Fruit fly (Drosophila melanogaster) whole organism, embryonic: ENCODE data around the gene CG32301.
A peak's percentile ranks its signal among the peaks of the same experiment; 100 is the strongest.

ENCODE experiments used
- BtbVII ChIP-seq: fragments of 200-800 bp; sonication (Bioruptor generic); optimal IDR thresholded peaks from 3 replicates; lab custom pipeline; 2017; ENCODE audit warnings: missing biosample characterization, mild to moderate bottlenecking, missing genetic modification characterization
- CG10366 ChIP-seq: fragments of 200-800 bp; sonication (Bioruptor generic); IDR thresholded peaks from 2 replicates; pipeline ENCODE4 v1.3.6; 2022; ENCODE audit warnings: missing biosample characterization, missing genetic modification characterization
- CG11247 ChIP-seq: fragments of 200-800 bp; sonication (Bioruptor generic); IDR thresholded peaks from 2 replicates; pipeline ENCODE4 v1.3.6; 2022; ENCODE audit warnings: missing biosample characterization, missing genetic modification characterization
- CG12769 ChIP-seq: fragments of 200-800 bp; sonication (Bioruptor generic); optimal IDR thresholded peaks from 2 replicates; lab custom pipeline; 2019; ENCODE audit warnings: missing biosample characterization, mild to moderate bottlenecking, missing genetic modification characterization, moderate library complexity
- CG15011 ChIP-seq: fragments of 200-800 bp; sonication (Bioruptor generic); optimal IDR thresholded peaks from 3 replicates; lab custom pipeline; 2018; ENCODE audit warnings: missing biosample characterization, mild to moderate bottlenecking, missing genetic modification characterization
- CG1602 ChIP-seq: fragments of 200-800 bp; sonication (Bioruptor generic); optimal IDR thresholded peaks from 3 replicates; lab custom pipeline; 2016; ENCODE audit warnings: missing biosample characterization, missing genetic modification characterization
- CG17186 ChIP-seq: fragments of 200-800 bp; sonication (Bioruptor generic); optimal IDR thresholded peaks from 3 replicates; lab custom pipeline; 2017; ENCODE audit warnings: missing biosample characterization, missing genetic modification reagents, missing genetic modification characterization
- CG17829 ChIP-seq: fragments of 200-800 bp; optimal IDR thresholded peaks from 2 replicates; lab custom pipeline; 2019; ENCODE audit warnings: missing biosample characterization, mild to moderate bottlenecking, missing genetic modification characterization, moderate library complexity
- CG2875 ChIP-seq: fragments of 200-800 bp; sonication (Bioruptor generic); optimal IDR thresholded peaks from 2 replicates; lab custom pipeline; 2017; ENCODE audit warnings: missing biosample characterization, mild to moderate bottlenecking, missing genetic modification characterization, missing genetic modification reagents
- CG3065 ChIP-seq: fragments of 200-800 bp; sonication (Bioruptor generic); optimal IDR thresholded peaks from 2 replicates; lab custom pipeline; 2016; ENCODE audit warnings: missing biosample characterization, missing genetic modification characterization
- CG32532 ChIP-seq: fragments of 200-800 bp; sonication (Bioruptor generic); IDR thresholded peaks from 2 replicates; pipeline ENCODE4 v1.3.6; 2022; ENCODE audit warnings: missing biosample characterization, missing genetic modification characterization
- CG34224 ChIP-seq: fragments of 200-800 bp; sonication (Bioruptor generic); IDR thresholded peaks from 3 replicates; pipeline ENCODE4 v1.3.6; 2022; ENCODE audit warnings: missing biosample characterization, missing genetic modification characterization; ENCODE audit not compliant: partially characterized antibody
- CG34422 ChIP-seq: fragments of 200-800 bp; sonication (Bioruptor generic); IDR thresholded peaks from 3 replicates; pipeline ENCODE4 v1.3.6; 2022; ENCODE audit warnings: missing biosample characterization, missing genetic modification characterization
- CG3995 ChIP-seq: fragments of 200-800 bp; sonication (Bioruptor generic); optimal IDR thresholded peaks from 3 replicates; lab custom pipeline; 2016; ENCODE audit warnings: missing biosample characterization, missing genetic modification characterization
- CG6791 ChIP-seq: fragments of 200-800 bp; sonication (Bioruptor generic); IDR thresholded peaks from 3 replicates; pipeline ENCODE4 v1.3.6; 2022; ENCODE audit warnings: missing biosample characterization, missing genetic modification characterization; ENCODE audit not compliant: partially characterized antibody
- CG8359 ChIP-seq: fragments of 200-800 bp; sonication (Bioruptor generic); optimal IDR thresholded peaks from 2 replicates; lab custom pipeline; 2017; ENCODE audit warnings: missing biosample characterization, mild to moderate bottlenecking, missing genetic modification characterization, borderline replicate concordance
- CG8388 ChIP-seq: fragments of 200-800 bp; sonication (Bioruptor generic); optimal IDR thresholded peaks from 2 replicates; lab custom pipeline; 2019; ENCODE audit warnings: missing biosample characterization, mild to moderate bottlenecking, missing genetic modification characterization, moderate library complexity
- E2f1 ChIP-seq: fragments of 200-800 bp; sonication (Bioruptor generic); IDR thresholded peaks from 2 replicates; pipeline ENCODE4 v1.3.6; 2022; ENCODE audit warnings: missing biosample characterization, missing genetic modification characterization
- Ets65A ChIP-seq: fragments of 200-800 bp; sonication (Bioruptor generic); peaks from one replicate; lab custom pipeline; 2016; ENCODE audit warnings: missing biosample characterization, missing genetic modification characterization
- Fer3 ChIP-seq: fragments of 200-800 bp; sonication (Bioruptor generic); optimal IDR thresholded peaks from 2 replicates; lab custom pipeline; 2018; ENCODE audit warnings: missing biosample characterization, mild to moderate bottlenecking, missing genetic modification characterization, moderate library complexity
- Gug ChIP-seq: fragments of 200-800 bp; sonication (Bioruptor generic); IDR thresholded peaks from 4 replicates; pipeline ENCODE4 v1.3.6; 2022; ENCODE audit warnings: missing biosample characterization, missing genetic modification characterization
- HmgD ChIP-seq: fragments of 200-800 bp; sonication (Bioruptor generic); optimal IDR thresholded peaks from 3 replicates; lab custom pipeline; 2016; ENCODE audit warnings: missing biosample characterization, missing genetic modification characterization
- Hr51 ChIP-seq, 2 experiments: fragments of 200-800 bp; sonication (Bioruptor generic); optimal IDR thresholded peaks; 2 replicates in 1 of 2; 3 replicates in 1 of 2; lab custom pipeline; 2016 to 2018; ENCODE audit warnings: missing biosample characterization in 2 of 2, missing genetic modification characterization in 2 of 2, mild to moderate bottlenecking in 1 of 2, moderate library complexity in 1 of 2
- Rfx ChIP-seq: fragments of 200-800 bp; sonication (Bioruptor generic); IDR thresholded peaks from 2 replicates; pipeline ENCODE4 v1.3.6; 2022; ENCODE audit warnings: missing biosample characterization, missing genetic modification characterization
- Rx ChIP-seq: fragments of 200-800 bp; sonication (Bioruptor generic); IDR thresholded peaks from 2 replicates; pipeline ENCODE4 v1.3.6; 2022; ENCODE audit warnings: missing biosample characterization, missing genetic modification characterization
- Sry-δ ChIP-seq: fragments of 200-800 bp; sonication (Bioruptor generic); optimal IDR thresholded peaks from 2 replicates; lab custom pipeline; 2016; ENCODE audit warnings: missing biosample characterization, missing genetic modification characterization
- YL-1 ChIP-seq: fragments of 200-800 bp; sonication (Bioruptor generic); optimal IDR thresholded peaks from 3 replicates; lab custom pipeline; 2017; ENCODE audit warnings: missing biosample characterization, mild to moderate bottlenecking, missing genetic modification characterization
- aop ChIP-seq: fragments of 200-800 bp; sonication (Bioruptor generic); IDR thresholded peaks from 2 replicates; pipeline ENCODE4 v1.3.6; 2022; ENCODE audit warnings: missing biosample characterization, missing genetic modification characterization
- bigmax ChIP-seq: fragments of 200-800 bp; sonication (Bioruptor generic); optimal IDR thresholded peaks from 2 replicates; lab custom pipeline; 2018; ENCODE audit warnings: missing biosample characterization, mild to moderate bottlenecking, missing genetic modification characterization
- chn ChIP-seq: fragments of 200-800 bp; sonication (Bioruptor generic); optimal IDR thresholded peaks from 2 replicates; lab custom pipeline; 2016; ENCODE audit warnings: missing biosample characterization, missing genetic modification characterization
- cwo ChIP-seq: fragments of 200-800 bp; sonication (Bioruptor generic); optimal IDR thresholded peaks from 3 replicates; lab custom pipeline; 2017; ENCODE audit warnings: missing biosample characterization, missing genetic modification characterization, mild to moderate bottlenecking, moderate library complexity, missing genetic modification reagents
- exex ChIP-seq: fragments of 200-800 bp; sonication (Bioruptor generic); optimal IDR thresholded peaks from 4 replicates; lab custom pipeline; 2018; ENCODE audit warnings: missing biosample characterization, mild to moderate bottlenecking, missing genetic modification characterization, moderate library complexity
- fd96Cb ChIP-seq: fragments of 200-800 bp; sonication (Bioruptor generic); optimal IDR thresholded peaks from 2 replicates; lab custom pipeline; 2018; ENCODE audit warnings: missing biosample characterization, mild to moderate bottlenecking, missing genetic modification characterization, moderate library complexity
- hb ChIP-seq: fragments of 200-800 bp; sonication (Bioruptor generic); IDR thresholded peaks from 3 replicates; pipeline ENCODE4 v1.3.6; 2022; ENCODE audit warnings: missing biosample characterization, missing genetic modification characterization; ENCODE audit not compliant: partially characterized antibody
- hkb ChIP-seq, 2 experiments: fragments of 200-800 bp in 1 of 2; fragments of >200 bp in 1 of 2; sonication (Bioruptor generic) in 1 of 2; IDR thresholded peaks in 1 of 2; optimal IDR thresholded peaks in 1 of 2; 2 replicates each; pipeline versions ENCODE4 v1.3.6 to Lab custom; 2017 to 2022; ENCODE audit warnings: missing biosample characterization in 1 of 2, missing genetic modification characterization in 1 of 2
- inv ChIP-seq: fragments of 200-800 bp; sonication (Bioruptor generic); IDR thresholded peaks from 2 replicates; pipeline ENCODE4 v1.3.6; 2022; ENCODE audit warnings: missing biosample characterization, missing genetic modification characterization; ENCODE audit not compliant: partially characterized antibody
- kay ChIP-seq: fragments of 200-800 bp; sonication (Bioruptor generic); optimal IDR thresholded peaks from 2 replicates; lab custom pipeline; 2016; ENCODE audit warnings: missing biosample characterization, missing genetic modification characterization
- lov ChIP-seq, 2 experiments: fragments of 200-800 bp in 1 of 2; fragments of >200 bp in 1 of 2; sonication (Bioruptor generic) in 1 of 2; IDR thresholded peaks in 1 of 2; optimal IDR thresholded peaks in 1 of 2; 2 replicates in 1 of 2; 3 replicates in 1 of 2; pipeline versions ENCODE4 v1.3.6 to Lab custom; 2017 to 2022; ENCODE audit warnings: missing biosample characterization in 1 of 2, missing genetic modification characterization in 1 of 2
- otp ChIP-seq: fragments of 200-800 bp; sonication (Bioruptor generic); IDR thresholded peaks from 3 replicates; pipeline ENCODE4, ENCODE4 v1.3.6; 2022; ENCODE audit warnings: missing biosample characterization, missing genetic modification characterization
- pfk ChIP-seq: fragments of 200-800 bp; sonication (Bioruptor generic); optimal IDR thresholded peaks from 2 replicates; lab custom pipeline; 2018; ENCODE audit warnings: missing biosample characterization, mild to moderate bottlenecking, missing genetic modification characterization, moderate library complexity
- scrt ChIP-seq: fragments of 200-800 bp; sonication (Bioruptor generic); optimal IDR thresholded peaks from 2 replicates; lab custom pipeline; 2018; ENCODE audit warnings: missing biosample characterization, mild to moderate bottlenecking, missing genetic modification characterization, moderate library complexity
- sd ChIP-seq: fragments of 200-800 bp; sonication (Bioruptor generic); optimal IDR thresholded peaks from 3 replicates; lab custom pipeline; 2018; ENCODE audit warnings: missing biosample characterization, mild to moderate bottlenecking, missing genetic modification characterization, moderate library complexity
- sens-2 ChIP-seq: fragments of 200-800 bp; sonication (Bioruptor generic); IDR thresholded peaks from 2 replicates; pipeline ENCODE4 v1.3.6; 2022; ENCODE audit warnings: missing biosample characterization, missing genetic modification characterization
- tgo ChIP-seq: fragments of 200-800 bp; sonication (Bioruptor generic); IDR thresholded peaks from 3 replicates; pipeline ENCODE4 v1.3.6; 2022; ENCODE audit warnings: missing biosample characterization, missing genetic modification characterization
- tna ChIP-seq: fragments of 200-800 bp; sonication (Bioruptor generic); IDR thresholded peaks from 2 replicates; pipeline ENCODE4 v1.3.6; 2022; ENCODE audit warnings: missing biosample characterization, missing genetic modification characterization; ENCODE audit not compliant: partially characterized antibody
- unc-4 ChIP-seq: fragments of 200-800 bp; sonication (Bioruptor generic); IDR thresholded peaks from 2 replicates; pipeline ENCODE4 v1.3.6; 2022; ENCODE audit warnings: missing biosample characterization, missing genetic modification characterization; ENCODE audit not compliant: partially characterized antibody
- vfl ChIP-seq: fragments of 200-800 bp; sonication (Bioruptor generic); optimal IDR thresholded peaks from 2 replicates; lab custom pipeline; 2016; ENCODE audit warnings: missing biosample characterization, missing genetic modification characterization
- yki ChIP-seq: fragments of >200 bp; optimal IDR thresholded peaks from 3 replicates; lab custom pipeline; 2018

Gene CG32301

DNA sequence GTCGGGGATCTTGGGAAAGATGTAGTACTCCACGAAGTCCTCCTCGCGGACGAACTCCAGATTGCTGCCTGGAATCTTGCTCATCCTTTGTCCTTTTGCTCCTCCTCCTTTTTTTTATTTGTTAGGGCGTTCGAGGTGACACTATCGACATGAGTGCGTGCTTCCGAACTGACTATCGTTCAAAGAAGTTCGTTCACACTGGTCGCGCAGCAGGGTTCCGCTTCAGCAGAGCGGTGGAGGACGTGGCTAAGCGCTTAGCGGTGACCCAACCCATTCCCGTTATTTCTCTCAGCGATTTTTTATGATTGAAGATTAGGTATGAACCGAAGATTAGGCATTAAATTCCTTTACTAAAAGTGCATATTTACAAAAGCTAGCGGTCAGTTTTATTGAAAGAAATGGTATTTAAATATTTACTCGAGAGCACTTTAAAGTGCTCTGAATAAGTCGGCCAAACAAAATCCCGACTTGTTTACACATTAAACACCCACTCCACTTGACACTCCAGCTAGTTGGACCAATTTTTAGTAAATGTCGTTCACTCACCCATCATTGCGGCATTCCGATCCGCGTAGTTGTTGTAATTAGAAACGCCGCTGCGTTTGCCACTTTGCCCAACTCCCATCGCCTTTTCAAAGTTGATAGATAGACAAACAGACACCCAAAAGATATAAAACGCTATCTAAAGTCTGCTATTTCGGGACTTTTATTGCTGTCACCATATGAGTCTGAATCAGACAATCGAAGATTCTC lies 21.6 kb downstream of the CG32301 start, which contains the start of the genes ecd and CG13806 (continued):
- TF ChIP-seq Fer3 (tag; lab: Kevin White, UChicago) (no peak), scrt (no peak), CG3995 (GFP tag; lab: Kevin White, UChicago) (peak; percentile 55), bigmax (no peak), cwo (GFP tag; lab: Kevin White, UChicago) (no peak), tgo (GFP tag; lab: Robert Waterston, UW) (no peak), CG34224 (GFP tag; lab: Robert Waterston, UW) (peak; percentile 91), CG8359 (GFP tag; lab: Kevin White, UChicago) (no peak), CG6791 (GFP tag; lab: Robert Waterston, UW) (peak; percentile 97), Ets65A (peak; percentile 93), chn (peak; percentile 55), tna (peak; percentile 90), CG34422 (peak; percentile 45; the same call in 2 of the 3 replicates), CG10366 (GFP tag; lab: Robert Waterston, UW) (peak; percentile 35; the same call in 1 of the 2 replicates), Hr51 (GFP tag; optimal IDR thresholded peaks at IDR 0.05; lab: Kevin White, UChicago) (peak in 1 of 2 experiments; percentile 41), CG1602 (no peak), Gug (GFP tag; lab: Robert Waterston, UW) (peak; percentile 72; the same call in 2 of the 4 replicates), vfl (GFP tag; lab: Kevin White, UChicago) (peak; percentile 39), aop (no peak), CG2875 (GFP tag; lab: Kevin White, UChicago) (no peak), exex (no peak), fd96Cb (tag; lab: Kevin White, UChicago) (no peak), sens-2 (GFP tag; lab: Robert Waterston, UW) (no peak), pfk (no peak), unc-4 (peak; percentile 92), CG17829 (no peak), yki (no peak), hkb (optimal IDR thresholded peaks at IDR 0.05; lab: Kevin White, UChicago) (peak; percentile 76), hkb (GFP tag; IDR thresholded peaks at IDR 0.05; lab: Robert Waterston, UW) (no peak), CG11247 (GFP tag; lab: Robert Waterston, UW) (peak; percentile 51; the same call in 1 of the 2 replicates), CG3065 (GFP tag; lab: Kevin White, UChicago) (peak; percentile 77), CG12769 (tag; lab: Kevin White, UChicago) (no peak), otp (GFP tag; lab: Robert Waterston, UW) (no peak), CG32532 (GFP tag; lab: Robert Waterston, UW) (peak; percentile 75), BtbVII (no peak), HmgD (peak; percentile 77), sd (tag; lab: Kevin White, UChicago) (no peak), E2f1 (GFP tag; lab: Robert Waterston, UW) (no peak), kay (no peak), Rfx (GFP tag; lab: Robert Waterston, UW) (peak; percentile 84), CG15011 (GFP tag; lab: Kevin White, UChicago) (no peak), inv (GFP tag; lab: Robert Waterston, UW) (peak; percentile 96), CG17186 (GFP tag; lab: Kevin White, UChicago) (peak; percentile 80), Rx (no peak), CG8388 (GFP tag; lab: Kevin White, UChicago) (peak; percentile 32), lov (optimal IDR thresholded peaks at IDR 0.05; lab: Kevin White, UChicago) (no peak), lov (GFP tag; IDR thresholded peaks at IDR 0.05; lab: Robert Waterston, UW) (no peak), Sry-δ (GFP tag; lab: Kevin White, UChicago) (peak; percentile 98), hb (GFP tag; lab: Robert Waterston, UW) (peak; percentile 89), YL-1 (GFP tag; lab: Kevin White, UChicago) (peak; percentile 63)
